Worm (Caenorhabditis elegans) whole organism, early embryonic: ENCODE results near the gene gst-17.

ENCODE experiments used
- B0310.2 ChIP-seq: sonication (generic microtip); optimal IDR thresholded peaks from 2 replicates; lab custom pipeline; 2016; ENCODE audit warnings: mild to moderate bottlenecking, missing genetic modification characterization, missing compliant biosample characterization
- F13C5.2 ChIP-seq: sonication (generic microtip); optimal IDR thresholded peaks from 2 replicates; lab custom pipeline; 2017; ENCODE audit warnings: mild to moderate bottlenecking, missing genetic modification characterization, inconsistent platforms, missing compliant biosample characterization
- aly-1 ChIP-seq: sonication (generic microtip); optimal IDR thresholded peaks from 2 replicates; lab custom pipeline; 2016; ENCODE audit warnings: missing genetic modification characterization, missing compliant biosample characterization
- ama-1 ChIP-seq: fragments of 150-350 bp; optimal IDR thresholded peaks from 2 replicates; lab custom pipeline; 2014
- ceh-13 ChIP-seq: fragments of 200-800 bp; sonication (Bioruptor generic); optimal IDR thresholded peaks from 2 replicates; lab custom pipeline; 2018; ENCODE audit warnings: mild to moderate bottlenecking, missing genetic modification characterization, missing compliant biosample characterization
- ceh-36 ChIP-seq: sonication (generic microtip); optimal IDR thresholded peaks from 2 replicates; lab custom pipeline; 2016; ENCODE audit warnings: missing genetic modification characterization, inconsistent platforms, missing compliant biosample characterization
- ets-7 ChIP-seq: sonication (generic microtip); optimal IDR thresholded peaks from 2 replicates; lab custom pipeline; 2016; ENCODE audit warnings: missing genotype, missing genetic modification characterization, missing compliant biosample characterization
- flt-1 ChIP-seq: fragments of 200-800 bp; sonication (Bioruptor generic); IDR thresholded peaks from 2 replicates; pipeline ENCODE4 v1.3.6; 2022; ENCODE audit warnings: missing genetic modification characterization, missing compliant biosample characterization
- hmbx-1 ChIP-seq: sonication (generic microtip); optimal IDR thresholded peaks from 2 replicates; lab custom pipeline; 2016; ENCODE audit warnings: mild to moderate bottlenecking, missing genetic modification characterization, missing compliant biosample characterization
- hmg-4 ChIP-seq: fragments of 200-800 bp; sonication (Bioruptor generic); optimal IDR thresholded peaks from 2 replicates; lab custom pipeline; 2018; ENCODE audit warnings: mild to moderate bottlenecking, missing genetic modification characterization, missing compliant biosample characterization
- hnd-1 ChIP-seq: sonication (generic microtip); optimal IDR thresholded peaks from 2 replicates; lab custom pipeline; 2016; ENCODE audit warnings: missing genetic modification characterization, missing compliant biosample characterization
- pes-1 ChIP-seq: fragments of 200-800 bp; sonication (Bioruptor generic); IDR thresholded peaks from 2 replicates; pipeline ENCODE4 v1.3.6; 2022; ENCODE audit warnings: missing genetic modification reagents, missing genetic modification characterization, missing compliant biosample characterization
- scrt-1 ChIP-seq: fragments of 200-800 bp; sonication (Bioruptor generic); IDR thresholded peaks from 2 replicates; pipeline ENCODE4 v1.3.6; 2022; ENCODE audit warnings: missing genetic modification characterization, missing compliant biosample characterization
- sea-1 ChIP-seq: fragments of 200-800 bp; sonication (Bioruptor generic); conservative IDR thresholded peaks from 2 replicates; pipeline ENCODE4 v1.3.6; 2022; ENCODE audit warnings: missing genetic modification characterization, missing compliant biosample characterization
- tbx-11 ChIP-seq: fragments of 200-800 bp; sonication (Bioruptor generic); IDR thresholded peaks from 2 replicates; pipeline ENCODE4 v1.3.6; 2022; ENCODE audit warnings: missing genetic modification characterization, missing compliant biosample characterization
- tbx-37 ChIP-seq: fragments of 200-800 bp; sonication (Bioruptor generic); conservative IDR thresholded peaks from 2 replicates; pipeline ENCODE4 v1.3.6; 2022; ENCODE audit warnings: missing genetic modification reagents, missing genetic modification characterization, missing compliant biosample characterization
- tra-4 ChIP-seq: sonication (generic microtip); optimal IDR thresholded peaks from 2 replicates; lab custom pipeline; 2017; ENCODE audit warnings: missing genetic modification characterization, missing compliant biosample characterization

The gst-17 gene

DNA sequence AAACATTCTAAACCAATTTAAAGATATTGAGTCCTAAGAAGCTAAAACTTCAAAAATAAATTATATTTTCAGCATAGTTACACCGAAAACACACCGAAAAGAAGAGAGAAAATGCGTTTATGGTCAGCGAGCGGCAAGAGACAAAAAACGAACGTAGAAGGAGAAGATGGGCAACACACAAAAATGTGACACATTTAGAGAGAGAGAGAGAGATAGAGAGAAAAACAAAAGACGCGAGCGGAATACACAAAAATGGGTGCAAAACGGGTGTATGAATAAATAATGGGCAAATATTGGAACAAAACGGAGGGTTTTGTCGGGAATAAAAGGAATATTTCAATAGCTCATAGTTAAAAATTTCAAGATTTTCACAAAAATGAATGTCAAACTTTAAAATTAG is 9.6 kb upstream of the gst-17 start:
- TF ChIP-seq ama-1 (lab: Kevin White, UChicago) = no peak
- no peak for TF ChIP-seq flt-1
- no peak for TF ChIP-seq hmg-4 (GFP tag; lab: Kevin White, UChicago)
- no peak for TF ChIP-seq pes-1 (GFP tag; lab: Robert Waterston, UW)
- no peak for TF ChIP-seq tbx-11 (GFP tag; lab: Robert Waterston, UW)
- TF ChIP-seq aly-1 (tag; lab: Kevin White, UChicago) = no peak
- TF ChIP-seq hmbx-1 (tag; lab: Kevin White, UChicago) = no peak
- TF ChIP-seq hnd-1 (tag; lab: Kevin White, UChicago) = no peak
- no peak for TF ChIP-seq tra-4
- no peak for TF ChIP-seq F13C5.2 (tag; lab: Kevin White, UChicago)
- no peak for TF ChIP-seq ceh-13 (GFP tag; lab: Kevin White, UChicago)
- TF ChIP-seq ets-7 (tag; lab: Kevin White, UChicago) = no peak

DNA sequence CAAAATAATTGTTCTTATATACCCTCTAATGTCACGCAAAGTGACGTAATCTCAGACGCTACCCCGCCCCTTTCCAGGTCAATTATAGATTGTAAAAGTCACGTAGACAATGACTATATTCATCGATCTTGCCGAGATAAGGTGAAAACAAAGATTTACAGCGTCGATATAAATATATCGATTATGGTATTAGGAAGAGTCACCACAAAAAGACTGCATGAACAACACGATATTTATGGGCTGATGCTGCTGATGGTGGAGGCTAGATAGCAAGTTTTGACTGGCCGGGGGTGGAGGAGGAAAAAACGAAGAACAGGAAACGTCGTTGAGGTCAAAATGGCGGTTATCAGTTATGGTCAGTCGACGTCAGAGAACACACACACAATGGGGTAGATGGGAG is 8.0 kb upstream of the gst-17 start:
- TF ChIP-seq aly-1 (tag; lab: Kevin White, UChicago) (no peak), hmbx-1 (tag; lab: Kevin White, UChicago) (no peak), sea-1 (GFP tag; lab: Robert Waterston, UW) (no peak), ceh-13 (GFP tag; lab: Kevin White, UChicago) (no peak), tbx-37 (GFP tag; lab: Robert Waterston, UW) (no peak), F13C5.2 (tag; lab: Kevin White, UChicago) (no peak), flt-1 (no peak), ceh-36 (tag; lab: Kevin White, UChicago) (no peak), tra-4 (no peak), hmg-4 (GFP tag; lab: Kevin White, UChicago) (no peak), B0310.2 (tag; lab: Kevin White, UChicago) (no peak), pes-1 (GFP tag; lab: Robert Waterston, UW) (no peak), tbx-11 (GFP tag; lab: Robert Waterston, UW) (no peak), ets-7 (tag; lab: Kevin White, UChicago) (no peak), hnd-1 (tag; lab: Kevin White, UChicago) (no peak), scrt-1 (GFP tag; lab: Robert Waterston, UW) (no peak), ama-1 (lab: Kevin White, UChicago) (no peak)

DNA sequence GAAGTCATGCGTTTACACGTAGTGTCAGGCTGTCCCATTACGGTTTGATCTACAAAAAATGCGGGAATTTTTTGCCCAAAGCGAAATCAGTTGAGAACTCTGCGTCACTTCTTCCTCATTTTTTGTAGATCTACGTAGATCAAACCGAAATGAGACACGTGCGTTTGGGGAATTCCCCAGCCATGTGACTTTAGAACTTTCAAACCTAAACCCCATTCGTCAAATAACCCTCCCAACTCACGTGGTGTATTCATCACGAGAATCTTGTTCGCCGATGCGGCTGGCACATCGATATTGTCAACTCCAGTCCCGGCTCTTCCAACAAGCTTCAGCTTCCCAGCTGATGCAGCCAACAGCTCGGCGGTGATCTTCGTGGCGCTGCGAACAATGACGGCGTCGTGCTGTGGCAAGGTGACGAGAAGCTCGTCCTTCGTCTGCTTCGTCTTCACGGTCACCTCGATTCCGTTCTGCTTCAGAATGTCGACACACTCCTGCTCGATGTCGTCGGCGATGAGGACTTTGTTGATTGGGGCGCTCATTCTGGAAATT is 7.4 kb upstream of the gst-17 start, which contains the start of gene phdh-1:
phdh-1 (minus strand) TSS at position 540 of the 549 bp plus-strand sequence.
- TF ChIP-seq ceh-13 (GFP tag; lab: Kevin White, UChicago) (no peak), B0310.2 (tag; lab: Kevin White, UChicago) (no peak), ceh-36 (tag; lab: Kevin White, UChicago) (no peak), sea-1 (GFP tag; lab: Robert Waterston, UW) (no peak), F13C5.2 (tag; lab: Kevin White, UChicago) (no peak), ets-7 (tag; lab: Kevin White, UChicago) (no peak), hmbx-1 (tag; lab: Kevin White, UChicago) (no peak), pes-1 (GFP tag; lab: Robert Waterston, UW) (no peak), tbx-37 (GFP tag; lab: Robert Waterston, UW) (no peak), scrt-1 (GFP tag; lab: Robert Waterston, UW) (no peak), hmg-4 (GFP tag; lab: Kevin White, UChicago) (no peak), tbx-11 (GFP tag; lab: Robert Waterston, UW) (no peak), tra-4 (no peak), aly-1 (tag; lab: Kevin White, UChicago) (no peak), hnd-1 (tag; lab: Kevin White, UChicago) (no peak), ama-1 (lab: Kevin White, UChicago) (no peak), flt-1 (no peak)

ce11 chrII:13637464-13637863 is 6.9 kb upstream of the gst-17 start:
- TF ChIP-seq aly-1 (tag; lab: Kevin White, UChicago) = peak; percentile 23
- TF ChIP-seq tra-4 = no peak

DNA sequence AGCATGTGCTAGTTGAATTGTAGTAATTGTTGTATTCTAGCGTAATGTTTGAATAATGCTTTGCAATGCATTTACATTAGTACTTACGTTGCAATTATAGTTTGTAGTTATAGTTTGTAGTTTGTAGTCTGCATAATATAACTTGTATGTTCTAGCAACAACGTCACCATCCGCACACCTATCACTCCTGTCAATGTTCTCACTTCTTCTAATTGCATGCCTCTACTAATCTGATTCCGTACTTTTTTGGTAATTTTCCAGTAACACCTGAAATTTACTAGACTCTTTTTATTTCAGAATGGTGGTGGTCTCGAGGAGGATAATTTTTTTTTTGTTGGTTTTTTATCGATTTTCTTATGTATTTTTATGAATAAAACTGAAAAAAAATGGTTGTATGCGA is 6.0 kb upstream of the gst-17 start:
- TF ChIP-seq ets-7 (tag; lab: Kevin White, UChicago) = no peak
- TF ChIP-seq tbx-37 (GFP tag; lab: Robert Waterston, UW) = no peak
- TF ChIP-seq tbx-11 (GFP tag; lab: Robert Waterston, UW) = no peak
- TF ChIP-seq hmg-4 (GFP tag; lab: Kevin White, UChicago) = no peak
- no peak for TF ChIP-seq aly-1 (tag; lab: Kevin White, UChicago)
- no peak for TF ChIP-seq ceh-13 (GFP tag; lab: Kevin White, UChicago)
- TF ChIP-seq B0310.2 (tag; lab: Kevin White, UChicago) = peak; percentile 10

- TF ChIP-seq tbx-11 (GFP tag; lab: Robert Waterston, UW) (no peak), sea-1 (GFP tag; lab: Robert Waterston, UW) (no peak), tra-4 (no peak)
Measured at ce11 chrII:13632238-13632637, 1.6 kb upstream of the gst-17 start, which contains the start of gene tag-10. tag-10 (plus strand) TSS chrII:13632584.

- TF ChIP-seq ceh-36 (tag; lab: Kevin White, UChicago) (no peak), ceh-13 (GFP tag; lab: Kevin White, UChicago) (no peak), B0310.2 (tag; lab: Kevin White, UChicago) (no peak), F13C5.2 (tag; lab: Kevin White, UChicago) (no peak), hmbx-1 (tag; lab: Kevin White, UChicago) (no peak), tbx-37 (GFP tag; lab: Robert Waterston, UW) (no peak), sea-1 (GFP tag; lab: Robert Waterston, UW) (no peak), flt-1 (no peak), tra-4 (no peak), aly-1 (tag; lab: Kevin White, UChicago) (no peak), scrt-1 (GFP tag; lab: Robert Waterston, UW) (no peak), pes-1 (GFP tag; lab: Robert Waterston, UW) (no peak), ama-1 (lab: Kevin White, UChicago) (no peak), hnd-1 (tag; lab: Kevin White, UChicago) (no peak), ets-7 (tag; lab: Kevin White, UChicago) (no peak), hmg-4 (GFP tag; lab: Kevin White, UChicago) (no peak)
Measured at ce11 chrII:13627001-13627400, 3.6 kb downstream of the gst-17 start, which contains the start of gene gst-19. gst-19 (minus strand) TSS chrII:13627145.
